Worm (Caenorhabditis elegans) whole organism, L2 larva: Measurements from ENCODE around the gene ttr-48.

Experiments used
- fos-1 ChIP-seq: fragments of 150-350 bp; optimal IDR thresholded peaks from 2 replicates; lab custom pipeline; 2014; ENCODE audit warnings: missing biosample characterization, missing genetic modification characterization
- nhr-11 ChIP-seq: fragments of 150-350 bp; optimal IDR thresholded peaks from 2 replicates; lab custom pipeline; 2014; ENCODE audit warnings: missing biosample characterization, missing genetic modification characterization
- nhr-12 ChIP-seq: fragments of 150-350 bp; optimal IDR thresholded peaks from 2 replicates; lab custom pipeline; 2014; ENCODE audit warnings: missing biosample characterization, missing genetic modification characterization
- nhr-77 ChIP-seq: fragments of 150-350 bp; optimal IDR thresholded peaks from 2 replicates; lab custom pipeline; 2014; ENCODE audit warnings: missing biosample characterization, missing genetic modification characterization
- unc-39 ChIP-seq: fragments of 150-350 bp; optimal IDR thresholded peaks from 2 replicates; lab custom pipeline; 2014; ENCODE audit warnings: missing biosample characterization, missing genetic modification characterization
- ztf-11 ChIP-seq: sonication (generic microtip); optimal IDR thresholded peaks from 2 replicates; lab custom pipeline; 2017; ENCODE audit warnings: missing biosample characterization, missing genetic modification characterization
- ztf-4 ChIP-seq: fragments of 150-350 bp; optimal IDR thresholded peaks from 2 replicates; lab custom pipeline; 2014; ENCODE audit warnings: missing biosample characterization, missing genetic modification characterization

ce11 chrX:3818856-3819524 is 23.3 kb downstream of the ttr-48 start:
- TF ChIP-seq nhr-12 (tag; lab: Kevin White, UChicago) (no peak), ztf-4 (no peak), nhr-77 (tag; lab: Kevin White, UChicago) (no peak), unc-39 (tag; lab: Kevin White, UChicago) (no peak), fos-1 (peak; percentile 61), ztf-11 (tag; lab: Kevin White, UChicago) (no peak), nhr-11 (no peak)
